Worm (Caenorhabditis elegans) whole organism, L1 larva: ENCODE data around the gene C28A5.1.

ENCODE experiments used
- C16A3.4 ChIP-seq: fragments of 150-350 bp; optimal IDR thresholded peaks from 2 replicates; lab custom pipeline; 2014; ENCODE audit warnings: missing biosample characterization, missing genetic modification characterization
- ceh-8 ChIP-seq: fragments of 200-800 bp; sonication (Bioruptor generic); optimal IDR thresholded peaks from 2 replicates; lab custom pipeline; 2018; ENCODE audit warnings: mild to moderate bottlenecking, missing genetic modification characterization, moderate library complexity, missing compliant biosample characterization
- ceh-82 ChIP-seq, 3 experiments: fragments of 150-350 bp in 1 of 3; sonication (generic microtip) in 2 of 3; optimal IDR thresholded peaks; 2 replicates each; lab custom pipeline; 2014 to 2017; ENCODE audit warnings: missing biosample characterization in 3 of 3, missing genetic modification characterization in 3 of 3
- ceh-88 ChIP-seq: fragments of 200-800 bp; sonication (Bioruptor generic); IDR thresholded peaks from 2 replicates; pipeline ENCODE4 v1.3.6; 2022; ENCODE audit warnings: missing genetic modification characterization, missing compliant biosample characterization
- ces-1 ChIP-seq: fragments of 150-350 bp; optimal IDR thresholded peaks from 2 replicates; lab custom pipeline; 2014; ENCODE audit warnings: missing biosample characterization, missing genetic modification reagents, missing genetic modification characterization
- dpl-1 ChIP-seq, 3 experiments: fragments of 150-350 bp in 2 of 3; sonication (generic microtip) in 1 of 3; optimal IDR thresholded peaks; 2 replicates each; lab custom pipeline; 2014 to 2017; ENCODE audit warnings: missing biosample characterization in 3 of 3, missing genetic modification characterization in 3 of 3, missing genetic modification reagents in 3 of 3
- dsc-1 ChIP-seq: sonication (generic microtip); optimal IDR thresholded peaks from 2 replicates; lab custom pipeline; 2016; ENCODE audit warnings: mild to moderate bottlenecking, missing genetic modification characterization, missing compliant biosample characterization
- efl-1 ChIP-seq, 4 experiments: fragments of 150-350 bp; optimal IDR thresholded peaks in 3 of 4; peaks in 1 of 4; 1 replicate in 1 of 4; 2 replicates in 3 of 4; lab custom pipeline; 2014; ENCODE audit warnings: missing biosample characterization in 2 of 4, missing genetic modification characterization in 2 of 4, missing genetic modification reagents in 2 of 4
- egl-13 ChIP-seq: sonication (generic microtip); optimal IDR thresholded peaks from 2 replicates; lab custom pipeline; 2016; ENCODE audit warnings: missing genotype, missing genetic modification reagents, missing genetic modification characterization, missing compliant biosample characterization
- elt-2 ChIP-seq: sonication (generic microtip); optimal IDR thresholded peaks from 2 replicates; lab custom pipeline; 2016; ENCODE audit warnings: missing genetic modification characterization, mild to moderate bottlenecking, inconsistent platforms, missing compliant biosample characterization, missing genetic modification reagents
- fkh-8 ChIP-seq: sonication (generic microtip); optimal IDR thresholded peaks from 2 replicates; lab custom pipeline; 2016; ENCODE audit warnings: mild to moderate bottlenecking, missing genetic modification characterization, missing compliant biosample characterization
- fos-1 ChIP-seq: fragments of 150-350 bp; optimal IDR thresholded peaks from 2 replicates; lab custom pipeline; 2014; ENCODE audit warnings: missing biosample characterization, missing genetic modification characterization
- grh-1 ChIP-seq: fragments of 200-800 bp; sonication (Bioruptor generic); IDR thresholded peaks from 2 replicates; pipeline ENCODE4 v1.3.6; 2022; ENCODE audit warnings: missing genetic modification reagents, missing genetic modification characterization, missing compliant biosample characterization
- hlh-4 ChIP-seq: sonication (generic microtip); optimal IDR thresholded peaks from 2 replicates; lab custom pipeline; 2016; ENCODE audit warnings: mild to moderate bottlenecking, missing genetic modification characterization, missing compliant biosample characterization
- irx-1 ChIP-seq: sonication (generic microtip); optimal IDR thresholded peaks from 2 replicates; lab custom pipeline; 2016; ENCODE audit warnings: missing genetic modification characterization, missing compliant biosample characterization
- isw-1 ChIP-seq: fragments of 200-800 bp; sonication (Bioruptor generic); IDR thresholded peaks from 2 replicates; pipeline ENCODE4 v1.3.6; 2022; ENCODE audit warnings: missing genetic modification characterization, missing compliant biosample characterization
- lin-14 ChIP-seq: fragments of 200-800 bp; sonication (Bioruptor generic); optimal IDR thresholded peaks from 2 replicates; lab custom pipeline; 2018; ENCODE audit warnings: mild to moderate bottlenecking, missing genetic modification characterization, moderate library complexity, missing compliant biosample characterization
- lsy-2 ChIP-seq, 2 experiments: fragments of 150-350 bp; optimal IDR thresholded peaks; 2 replicates each; lab custom pipeline; 2014; ENCODE audit warnings: missing biosample characterization in 2 of 2, missing genetic modification characterization in 2 of 2
- mab-9 ChIP-seq: fragments of 200-800 bp; sonication (Bioruptor generic); IDR thresholded peaks from 2 replicates; pipeline ENCODE4 v1.3.6; 2022; ENCODE audit warnings: missing genetic modification reagents, missing genetic modification characterization, missing compliant biosample characterization
- mep-1 ChIP-seq: fragments of 150-350 bp; optimal IDR thresholded peaks from 2 replicates; lab custom pipeline; 2014; ENCODE audit warnings: missing biosample characterization, missing genetic modification characterization
- nhr-12 ChIP-seq: sonication (generic microtip); optimal IDR thresholded peaks from 2 replicates; lab custom pipeline; 2017; ENCODE audit warnings: missing biosample characterization, missing genetic modification characterization
- nhr-19 ChIP-seq: fragments of 200-800 bp; sonication (Bioruptor generic); conservative IDR thresholded peaks from 2 replicates; pipeline ENCODE4 v1.3.6; 2022; ENCODE audit warnings: missing genetic modification characterization, missing compliant biosample characterization
- nhr-237 ChIP-seq: fragments of 150-350 bp; optimal IDR thresholded peaks from 2 replicates; lab custom pipeline; 2014; ENCODE audit warnings: missing biosample characterization, missing genetic modification characterization
- nhr-47 ChIP-seq: sonication (generic microtip); optimal IDR thresholded peaks from 2 replicates; lab custom pipeline; 2016; ENCODE audit warnings: mild to moderate bottlenecking, missing genetic modification characterization, moderate library complexity, missing compliant biosample characterization
- nhr-71 ChIP-seq: sonication (generic microtip); optimal IDR thresholded peaks from 2 replicates; lab custom pipeline; 2016; ENCODE audit warnings: mild to moderate bottlenecking, missing genetic modification characterization, moderate library complexity, missing compliant biosample characterization
- nhr-76 ChIP-seq: sonication (generic microtip); optimal IDR thresholded peaks from 2 replicates; lab custom pipeline; 2017; ENCODE audit warnings: missing biosample characterization, missing genetic modification characterization
- nhr-77 ChIP-seq: fragments of 150-350 bp; optimal IDR thresholded peaks from 2 replicates; lab custom pipeline; 2014; ENCODE audit warnings: missing biosample characterization, missing genetic modification characterization
- nhr-84 ChIP-seq: sonication (generic microtip); optimal IDR thresholded peaks from 2 replicates; lab custom pipeline; 2017; ENCODE audit warnings: missing biosample characterization, missing genetic modification characterization
- nhr-90 ChIP-seq: sonication (generic microtip); optimal IDR thresholded peaks from 2 replicates; lab custom pipeline; 2016; ENCODE audit warnings: mild to moderate bottlenecking, missing genetic modification characterization, missing compliant biosample characterization; ENCODE audit not compliant: poor library complexity
- pag-3 ChIP-seq: sonication (generic microtip); optimal IDR thresholded peaks from 2 replicates; lab custom pipeline; 2017; ENCODE audit warnings: missing genetic modification characterization, mild to moderate bottlenecking, missing compliant biosample characterization, antibody characterized with exemption, borderline replicate concordance; ENCODE audit not compliant: insufficient read depth
- rnt-1 ChIP-seq: sonication (generic microtip); optimal IDR thresholded peaks from 2 replicates; lab custom pipeline; 2016; ENCODE audit warnings: mild to moderate bottlenecking, missing genetic modification characterization, moderate library complexity, missing compliant biosample characterization
- skn-1 ChIP-seq: fragments of 150-350 bp; optimal IDR thresholded peaks from 2 replicates; lab custom pipeline; 2014; ENCODE audit warnings: missing biosample characterization, missing genetic modification characterization
- snpc-4 ChIP-seq: fragments of 150-350 bp; optimal IDR thresholded peaks from 2 replicates; lab custom pipeline; 2014; ENCODE audit warnings: missing biosample characterization, missing genetic modification characterization
- snu-23 ChIP-seq: sonication (generic microtip); optimal IDR thresholded peaks from 2 replicates; lab custom pipeline; 2016; ENCODE audit warnings: missing genetic modification characterization, missing compliant biosample characterization
- sox-4 ChIP-seq: sonication (generic microtip); optimal IDR thresholded peaks from 2 replicates; lab custom pipeline; 2016; ENCODE audit warnings: missing genetic modification characterization, missing compliant biosample characterization
- sup-37 ChIP-seq: fragments of 200-800 bp; sonication (Bioruptor generic); optimal IDR thresholded peaks from 2 replicates; lab custom pipeline; 2018; ENCODE audit warnings: mild to moderate bottlenecking, missing genetic modification characterization, missing compliant biosample characterization
- swsn-7 ChIP-seq: sonication (generic microtip); optimal IDR thresholded peaks from 2 replicates; lab custom pipeline; 2016; ENCODE audit warnings: missing genetic modification characterization, missing compliant biosample characterization
- unc-30 ChIP-seq: sonication (generic microtip); optimal IDR thresholded peaks from 2 replicates; lab custom pipeline; 2017; ENCODE audit warnings: missing biosample characterization, missing genetic modification characterization
- unc-86 ChIP-seq: sonication (generic microtip); optimal IDR thresholded peaks from 2 replicates; lab custom pipeline; 2016; ENCODE audit warnings: missing genetic modification characterization, missing compliant biosample characterization
- xbp-1 ChIP-seq: sonication (generic microtip); optimal IDR thresholded peaks from 2 replicates; lab custom pipeline; 2016; ENCODE audit warnings: missing genetic modification characterization, missing compliant biosample characterization
- zag-1 ChIP-seq: fragments of 150-350 bp; optimal IDR thresholded peaks from 2 replicates; lab custom pipeline; 2014; ENCODE audit warnings: missing biosample characterization, missing genetic modification characterization
- zip-4 ChIP-seq: fragments of 200-800 bp; sonication (Bioruptor generic); optimal IDR thresholded peaks from 2 replicates; lab custom pipeline; 2018; ENCODE audit warnings: mild to moderate bottlenecking, missing genetic modification characterization, moderate library complexity, missing compliant biosample characterization

The C28A5.1 gene

ce11 chrIII:4428797-4429196, 5.3 kb downstream of the C28A5.1 start (continued):
- TF ChIP-seq grh-1: no peak
- no peak for TF ChIP-seq zag-1
- TF ChIP-seq efl-1 (optimal IDR thresholded peaks at IDR 0.05; lab: Kevin White, UChicago): peak in 1 of 2 experiments; percentile 10
- peak in 1 of 2 experiments; percentile 63 for TF ChIP-seq efl-1 (GFP tag; optimal IDR thresholded peaks at IDR 0.05 in 1 of 2; lab: Kevin White, UChicago)
- TF ChIP-seq nhr-76 (tag; lab: Kevin White, UChicago): no peak
- TF ChIP-seq unc-30 (tag; lab: Kevin White, UChicago): no peak
- TF ChIP-seq ceh-82 (tag; optimal IDR thresholded peaks at IDR 0.05; lab: Kevin White, UChicago): no peak
- TF ChIP-seq, all 84 proteins: peak for 4

ce11 chrIII:4426711-4427218, 7.4 kb downstream of the C28A5.1 start:
- TF ChIP-seq C16A3.4 (peak; percentile 6), dpl-1 (GFP tag; optimal IDR thresholded peaks at IDR 0.05; lab: Kevin White, UChicago) (peak in 1 of 3 experiments; percentile 30), nhr-90 (peak; percentile 27), unc-86 (tag; lab: Kevin White, UChicago) (peak; percentile 6), efl-1 (optimal IDR thresholded peaks at IDR 0.05; lab: Kevin White, UChicago) (peak in 1 of 2 experiments; percentile 26), efl-1 (GFP tag; optimal IDR thresholded peaks at IDR 0.05 in 1 of 2; lab: Kevin White, UChicago) (peak in 1 of 2 experiments; percentile 88), rnt-1 (tag; lab: Kevin White, UChicago) (peak; percentile 38), ceh-88 (GFP tag; lab: Robert Waterston, UW) (peak; percentile 35; the same call in 1 of the 2 replicates), irx-1 (tag; lab: Kevin White, UChicago) (peak; percentile 19), fkh-8 (tag; lab: Kevin White, UChicago) (peak; percentile 3), snpc-4 (tag; lab: Kevin White, UChicago) (peak; percentile 96), grh-1 (peak; percentile 40; the same call in 1 of the 2 replicates), xbp-1 (tag; lab: Kevin White, UChicago) (peak; percentile 9), isw-1 (GFP tag; lab: Robert Waterston, UW) (0 out of 2 replicates have a peak, but pooled peaks have one; percentile 14), elt-2 (tag; lab: Kevin White, UChicago) (peak; percentile 6), swsn-7 (tag; lab: Kevin White, UChicago) (peak; percentile 45), lin-14 (GFP tag; lab: Kevin White, UChicago) (peak; percentile 26), nhr-19 (GFP tag; lab: Robert Waterston, UW) (peak; percentile 86), dsc-1 (tag; lab: Kevin White, UChicago) (peak; percentile 43), nhr-47 (tag; lab: Kevin White, UChicago) (peak; percentile 63), zip-4 (GFP tag; lab: Kevin White, UChicago) (peak; percentile 29), snu-23 (GFP tag; lab: Kevin White, UChicago) (peak; percentile 23), mab-9 (peak; percentile 67), lsy-2 (tag; optimal IDR thresholded peaks at IDR 0.05; lab: Kevin White, UChicago) (peak in 1 of 2 experiments; percentile 21), nhr-71 (tag; lab: Kevin White, UChicago) (peak; percentile 41)
- TF ChIP-seq, all 84 proteins: peak for 24; not testable (repeated sequence) for 60

ce11 chrIII:4419117-4419978, 14.8 kb downstream of the C28A5.1 start, which contains the start of the genes R07E5.7 and cku-80:
Gene R07E5.7, minus strand, starts transcription at chrIII:4419167.
Gene cku-80, plus strand, starts transcription at chrIII:4419848.
- TF ChIP-seq fos-1 (tag; lab: Kevin White, UChicago): no peak
- peak; percentile 73 for TF ChIP-seq nhr-47 (tag; lab: Kevin White, UChicago)
- no peak for TF ChIP-seq sup-37 (GFP tag; lab: Kevin White, UChicago)
- TF ChIP-seq xbp-1 (tag; lab: Kevin White, UChicago): peak; percentile 61
- no peak for TF ChIP-seq pag-3 (tag; lab: Kevin White, UChicago)
- TF ChIP-seq snu-23 (GFP tag; lab: Kevin White, UChicago): peak; percentile 84
- peak; percentile 54 for TF ChIP-seq swsn-7 (tag; lab: Kevin White, UChicago)
- TF ChIP-seq nhr-90: peak; percentile 55
- no peak for TF ChIP-seq ceh-8 (GFP tag; lab: Kevin White, UChicago)
- peak; percentile 46 for TF ChIP-seq unc-86 (tag; lab: Kevin White, UChicago)
- TF ChIP-seq nhr-77: peak; percentile 24
- no peak for TF ChIP-seq ces-1 (GFP tag; lab: Kevin White, UChicago)
- peak; percentile 59 for TF ChIP-seq mep-1 (tag; lab: Kevin White, UChicago)
- no peak for TF ChIP-seq skn-1 (tag; lab: Kevin White, UChicago)
- no peak for TF ChIP-seq hlh-4 (tag; lab: Kevin White, UChicago)
- peak; percentile 30 for TF ChIP-seq fkh-8 (tag; lab: Kevin White, UChicago)
- no peak for TF ChIP-seq ceh-88 (GFP tag; lab: Robert Waterston, UW)
- TF ChIP-seq nhr-76 (tag; lab: Kevin White, UChicago): no peak
- no peak for TF ChIP-seq nhr-237 (tag; lab: Kevin White, UChicago)
- no peak for TF ChIP-seq nhr-12 (tag; lab: Kevin White, UChicago)
- peak; percentile 74 for TF ChIP-seq nhr-19 (GFP tag; lab: Robert Waterston, UW)
- peak; percentile 42 for TF ChIP-seq sox-4 (tag; lab: Kevin White, UChicago)
- no peak for TF ChIP-seq unc-30 (tag; lab: Kevin White, UChicago)
- TF ChIP-seq nhr-84 (tag; lab: Kevin White, UChicago): no peak
- TF ChIP-seq dsc-1 (tag; lab: Kevin White, UChicago): peak; percentile 40
- TF ChIP-seq egl-13 (tag; lab: Kevin White, UChicago): no peak
- no peak for TF ChIP-seq lin-14 (GFP tag; lab: Kevin White, UChicago)
